Worm (Caenorhabditis elegans) whole organism, young adult: ENCODE measurements around the gene Y43F8B.3.

Experiments used
- B0336.3 ChIP-seq: fragments of 200-800 bp; sonication (Bioruptor generic); IDR thresholded peaks from 2 replicates; pipeline ENCODE4 v1.3.6; 2022; ENCODE audit warnings: missing genetic modification characterization, missing compliant biosample characterization
- C06A6.2 ChIP-seq: fragments of 200-800 bp; sonication (Bioruptor generic); conservative IDR thresholded peaks from 2 replicates; pipeline ENCODE4 v1.3.6; 2022; ENCODE audit warnings: missing genetic modification characterization, missing compliant biosample characterization
- F33H1.4 ChIP-seq: fragments of 200-800 bp; sonication (Bioruptor generic); IDR thresholded peaks from 2 replicates; pipeline ENCODE4 v1.3.6; 2022; ENCODE audit warnings: missing genetic modification reagents, missing genetic modification characterization, missing compliant biosample characterization
- F37B4.10 ChIP-seq: fragments of 200-800 bp; sonication (Bioruptor generic); IDR thresholded peaks from 2 replicates; pipeline ENCODE4 v1.3.6; 2022; ENCODE audit warnings: missing genetic modification characterization, missing compliant biosample characterization
- F57A8.1 ChIP-seq: fragments of 200-800 bp; sonication (Bioruptor generic); optimal IDR thresholded peaks from 2 replicates; lab custom pipeline; 2018; ENCODE audit warnings: mild to moderate bottlenecking, missing genetic modification characterization, moderate library complexity, missing compliant biosample characterization
- K11D2.4 ChIP-seq: fragments of 200-800 bp; sonication (Bioruptor generic); IDR thresholded peaks from 2 replicates; pipeline ENCODE4 v1.3.6; 2022; ENCODE audit warnings: missing genetic modification reagents, missing genetic modification characterization, missing compliant biosample characterization
- T26A5.8 ChIP-seq: sonication (generic microtip); optimal IDR thresholded peaks from 2 replicates; lab custom pipeline; 2016; ENCODE audit warnings: missing genetic modification characterization, missing compliant biosample characterization
- Y79H2A.3 ChIP-seq: fragments of 200-800 bp; sonication (Bioruptor generic); conservative IDR thresholded peaks from 2 replicates; pipeline ENCODE4 v1.3.6; 2022; ENCODE audit warnings: missing genetic modification reagents, missing genetic modification characterization, missing compliant biosample characterization
- athp-1 ChIP-seq: sonication (generic microtip); optimal IDR thresholded peaks from 2 replicates; lab custom pipeline; 2017; ENCODE audit warnings: mild to moderate bottlenecking, missing genetic modification characterization, missing compliant biosample characterization
- attf-5 ChIP-seq: fragments of 200-800 bp; sonication (Bioruptor generic); optimal IDR thresholded peaks from 2 replicates; lab custom pipeline; 2018; ENCODE audit warnings: mild to moderate bottlenecking, missing genetic modification characterization, missing compliant biosample characterization
- attf-6 ChIP-seq: fragments of 200-800 bp; sonication (Bioruptor generic); IDR thresholded peaks from 2 replicates; pipeline ENCODE4 v1.3.6; 2022; ENCODE audit warnings: missing genetic modification reagents, missing genetic modification characterization, missing compliant biosample characterization
- cebp-1 ChIP-seq, 2 experiments: fragments of 200-800 bp in 1 of 2; sonication (Bioruptor generic) in 1 of 2; sonication (generic microtip) in 1 of 2; IDR thresholded peaks in 1 of 2; optimal IDR thresholded peaks in 1 of 2; 2 replicates each; pipeline versions ENCODE4 v1.3.6 to Lab custom; 2017 to 2022; ENCODE audit warnings: missing compliant biosample characterization in 2 of 2, missing genetic modification characterization in 2 of 2, mild to moderate bottlenecking in 1 of 2, missing genetic modification reagents in 1 of 2, moderate library complexity in 1 of 2
- ceh-100 ChIP-seq: fragments of 200-800 bp; sonication (Bioruptor generic); IDR thresholded peaks from 2 replicates; pipeline ENCODE4 v1.3.6; 2022; ENCODE audit warnings: missing genetic modification reagents, missing genetic modification characterization, missing compliant biosample characterization
- ceh-58 ChIP-seq: fragments of 200-800 bp; sonication (Bioruptor generic); IDR thresholded peaks from 2 replicates; pipeline ENCODE4 v1.3.6; 2022; ENCODE audit warnings: missing genetic modification characterization, missing compliant biosample characterization
- dox-1 ChIP-seq: fragments of 200-800 bp; sonication (Bioruptor generic); IDR thresholded peaks from 2 replicates; pipeline ENCODE4 v1.3.6; 2022; ENCODE audit warnings: missing genetic modification reagents, missing genetic modification characterization, missing compliant biosample characterization
- egrh-3 ChIP-seq: fragments of 200-800 bp; sonication (Bioruptor generic); IDR thresholded peaks from 2 replicates; pipeline ENCODE4 v1.3.6; 2022; ENCODE audit warnings: missing genetic modification reagents, missing genetic modification characterization, missing compliant biosample characterization
- ets-4 ChIP-seq: fragments of 200-800 bp; sonication (Bioruptor generic); optimal IDR thresholded peaks from 2 replicates; lab custom pipeline; 2018; ENCODE audit warnings: mild to moderate bottlenecking, missing genetic modification characterization, missing compliant biosample characterization
- him-1 ChIP-seq: sonication (generic microtip); optimal IDR thresholded peaks from 2 replicates; lab custom pipeline; 2016; ENCODE audit warnings: missing genotype, missing genetic modification reagents, missing genetic modification characterization, missing compliant biosample characterization
- hsf-1 ChIP-seq: fragments of 200-800 bp; sonication (Bioruptor generic); IDR thresholded peaks from 2 replicates; pipeline ENCODE4 v1.3.6; 2022; ENCODE audit warnings: missing genetic modification reagents, missing genetic modification characterization, missing compliant biosample characterization
- lag-1 ChIP-seq: fragments of 200-800 bp; sonication (Bioruptor generic); IDR thresholded peaks from 2 replicates; pipeline ENCODE4 v1.3.6; 2022; ENCODE audit warnings: missing genetic modification reagents, missing genetic modification characterization, missing compliant biosample characterization
- let-526 ChIP-seq: fragments of 200-800 bp; sonication (Bioruptor generic); IDR thresholded peaks from 2 replicates; pipeline ENCODE4 v1.3.6; 2022; ENCODE audit warnings: missing genetic modification reagents, missing genetic modification characterization, missing compliant biosample characterization
- let-607 ChIP-seq, 2 experiments: fragments of 200-800 bp in 1 of 2; sonication (Bioruptor generic) in 1 of 2; sonication (generic microtip) in 1 of 2; optimal IDR thresholded peaks; 2 replicates each; lab custom pipeline; 2016 to 2018; ENCODE audit warnings: mild to moderate bottlenecking in 2 of 2, missing compliant biosample characterization in 2 of 2, missing genetic modification characterization in 2 of 2, moderate library complexity in 2 of 2, missing genotype in 1 of 2
- lin-26 ChIP-seq: fragments of 200-800 bp; sonication (Bioruptor generic); IDR thresholded peaks from 2 replicates; pipeline ENCODE4 v1.3.6; 2022; ENCODE audit warnings: missing genetic modification reagents, missing genetic modification characterization, missing compliant biosample characterization
- lin-40 ChIP-seq: sonication (generic microtip); optimal IDR thresholded peaks from 2 replicates; lab custom pipeline; 2016; ENCODE audit warnings: missing genetic modification characterization, mild to moderate bottlenecking, missing compliant biosample characterization, missing genotype, missing genetic modification reagents
- lin-54 ChIP-seq: fragments of 200-800 bp; sonication (Bioruptor generic); optimal IDR thresholded peaks from 2 replicates; lab custom pipeline; 2018; ENCODE audit warnings: mild to moderate bottlenecking, missing genetic modification characterization, missing compliant biosample characterization
- lir-1 ChIP-seq: fragments of 200-800 bp; sonication (Bioruptor generic); conservative IDR thresholded peaks from 2 replicates; pipeline ENCODE4 v1.3.6; 2022; ENCODE audit warnings: missing genetic modification reagents, missing genetic modification characterization, missing compliant biosample characterization
- lsl-1 ChIP-seq: fragments of 200-800 bp; sonication (Bioruptor generic); optimal IDR thresholded peaks from 2 replicates; lab custom pipeline; 2018; ENCODE audit warnings: mild to moderate bottlenecking, missing genetic modification characterization, moderate library complexity, missing compliant biosample characterization
- mcd-1 ChIP-seq: fragments of 200-800 bp; sonication (Bioruptor generic); IDR thresholded peaks from 2 replicates; pipeline ENCODE4 v1.3.6; 2022; ENCODE audit warnings: missing genetic modification reagents, missing genetic modification characterization, missing compliant biosample characterization
- mxl-1 ChIP-seq: sonication (generic microtip); optimal IDR thresholded peaks from 2 replicates; lab custom pipeline; 2016; ENCODE audit warnings: missing genetic modification characterization, missing compliant biosample characterization
- nfyb-1 ChIP-seq: fragments of 200-800 bp; sonication (Bioruptor generic); IDR thresholded peaks from 2 replicates; pipeline ENCODE4 v1.3.6; 2022; ENCODE audit warnings: missing genetic modification reagents, missing genetic modification characterization, missing compliant biosample characterization
- nhr-27 ChIP-seq: fragments of 200-800 bp; sonication (Bioruptor generic); optimal IDR thresholded peaks from 2 replicates; lab custom pipeline; 2018; ENCODE audit warnings: mild to moderate bottlenecking, missing genetic modification characterization, moderate library complexity, missing compliant biosample characterization
- nhr-80 ChIP-seq: sonication (generic microtip); optimal IDR thresholded peaks from 2 replicates; lab custom pipeline; 2016; ENCODE audit warnings: missing genetic modification characterization, missing compliant biosample characterization
- nhr-90 ChIP-seq: sonication (generic microtip); optimal IDR thresholded peaks from 2 replicates; lab custom pipeline; 2016; ENCODE audit warnings: missing genotype, mild to moderate bottlenecking, missing genetic modification characterization, missing compliant biosample characterization
- pha-4 ChIP-seq: fragments of 150-350 bp; sonication (generic microtip); optimal IDR thresholded peaks from 2 replicates; lab custom pipeline; 2014; ENCODE audit warnings: missing biosample characterization, missing genetic modification reagents, missing genetic modification characterization
- repo-1 ChIP-seq: sonication (generic microtip); optimal IDR thresholded peaks from 2 replicates; lab custom pipeline; 2017; ENCODE audit warnings: mild to moderate bottlenecking, missing genetic modification characterization, missing compliant biosample characterization
- rpc-1 ChIP-seq, 2 experiments: fragments of 150-350 bp in 1 of 2; sonication (generic microtip) in 1 of 2; optimal IDR thresholded peaks; 2 replicates each; lab custom pipeline; 2014 to 2018; ENCODE audit warnings: missing biosample characterization in 1 of 2, missing genetic modification characterization in 1 of 2, missing genetic modification reagents in 1 of 2, missing genotype in 1 of 2
- somi-1 ChIP-seq: fragments of 200-800 bp; sonication (Bioruptor generic); optimal IDR thresholded peaks from 2 replicates; lab custom pipeline; 2018; ENCODE audit warnings: mild to moderate bottlenecking, missing genetic modification characterization, missing compliant biosample characterization
- tbp1 ChIP-seq: fragments of 200-800 bp; sonication (Bioruptor generic); optimal IDR thresholded peaks from 2 replicates; lab custom pipeline; 2018; ENCODE audit warnings: mild to moderate bottlenecking, missing genetic modification characterization, missing compliant biosample characterization
- tlf-1 ChIP-seq: fragments of 200-800 bp; sonication (Bioruptor generic); optimal IDR thresholded peaks from 2 replicates; lab custom pipeline; 2018; ENCODE audit warnings: mild to moderate bottlenecking, missing genetic modification characterization, missing compliant biosample characterization
- ztf-18 ChIP-seq: sonication (generic microtip); optimal IDR thresholded peaks from 2 replicates; lab custom pipeline; 2016; ENCODE audit warnings: missing genotype, mild to moderate bottlenecking, missing genetic modification characterization, missing compliant biosample characterization
- ztf-25 ChIP-seq: fragments of 200-800 bp; sonication (Bioruptor generic); IDR thresholded peaks from 2 replicates; pipeline ENCODE4 v1.3.6; 2022; ENCODE audit warnings: missing genetic modification reagents, missing genetic modification characterization, missing compliant biosample characterization
- ztf-28 ChIP-seq: fragments of 200-800 bp; sonication (Bioruptor generic); IDR thresholded peaks from 2 replicates; pipeline ENCODE4 v1.3.6; 2022; ENCODE audit warnings: missing genetic modification reagents, missing genetic modification characterization, missing compliant biosample characterization
- ztf-3 ChIP-seq: fragments of 200-800 bp; sonication (Bioruptor generic); optimal IDR thresholded peaks from 2 replicates; lab custom pipeline; 2018; ENCODE audit warnings: mild to moderate bottlenecking, missing genetic modification characterization, missing compliant biosample characterization
- ztf-6 ChIP-seq: fragments of 200-800 bp; sonication (Bioruptor generic); IDR thresholded peaks from 2 replicates; pipeline ENCODE4 v1.3.6; 2022; ENCODE audit warnings: missing genetic modification reagents, missing genetic modification characterization, missing compliant biosample characterization

Y43F8B.3 gene

DNA sequence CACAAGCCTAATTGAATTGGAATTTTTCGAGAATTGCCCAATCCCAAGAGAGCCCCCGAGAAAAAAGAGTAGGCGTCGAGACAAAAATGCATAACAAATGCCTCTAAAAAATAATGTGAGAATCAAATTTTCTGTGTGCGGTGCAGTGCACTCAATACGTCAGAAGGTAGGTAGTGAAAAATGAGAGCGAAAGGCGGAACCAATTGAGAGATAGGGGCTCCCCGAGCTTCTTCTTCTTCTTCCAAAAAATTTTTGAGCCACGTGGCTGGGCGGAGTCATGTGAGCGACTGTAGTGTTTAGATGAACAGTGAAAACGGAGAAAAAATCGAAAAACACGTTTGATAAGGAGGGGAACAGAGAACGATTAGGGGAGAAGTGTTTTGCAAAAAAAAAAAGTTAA is 21.7 kb downstream of the Y43F8B.3 start:
- no peak for TF ChIP-seq C06A6.2 (GFP tag; lab: Robert Waterston, UW)
- TF ChIP-seq let-526 (GFP tag; lab: Robert Waterston, UW): no peak
- no peak for TF ChIP-seq rpc-1 (optimal IDR thresholded peaks at IDR 0.05; lab: Kevin White, UChicago)
- TF ChIP-seq rpc-1 (tag; optimal IDR thresholded peaks at IDR 0.05; lab: Kevin White, UChicago): no peak
- no peak for TF ChIP-seq ztf-3 (GFP tag; lab: Kevin White, UChicago)
- 0 out of 2 replicates have a peak, but pooled peaks have one; percentile 27 for TF ChIP-seq B0336.3
- no peak for TF ChIP-seq lsl-1
- no peak for TF ChIP-seq ztf-18 (tag; lab: Kevin White, UChicago)
- TF ChIP-seq him-1 (tag; lab: Kevin White, UChicago): no peak
- TF ChIP-seq ztf-6 (GFP tag; lab: Robert Waterston, UW): no peak
- TF ChIP-seq athp-1 (tag; lab: Kevin White, UChicago): no peak
- no peak for TF ChIP-seq tbp1 (GFP tag; lab: Kevin White, UChicago)
- TF ChIP-seq lin-26 (GFP tag; lab: Robert Waterston, UW): no peak
- no peak for TF ChIP-seq ztf-25 (GFP tag; lab: Robert Waterston, UW)
- TF ChIP-seq F37B4.10: no peak
- no peak for TF ChIP-seq tlf-1 (GFP tag; lab: Kevin White, UChicago)
- peak; percentile 31 to 45 for TF ChIP-seq let-607 (tag; optimal IDR thresholded peaks at IDR 0.05; lab: Kevin White, UChicago)
- TF ChIP-seq nhr-90: no peak
- no peak for TF ChIP-seq cebp-1 (GFP tag; IDR thresholded peaks at IDR 0.05; lab: Robert Waterston, UW)
- TF ChIP-seq cebp-1 (tag; optimal IDR thresholded peaks at IDR 0.05; lab: Kevin White, UChicago): peak; percentile 31
- TF ChIP-seq lag-1 (GFP tag; lab: Robert Waterston, UW): no peak
- TF ChIP-seq F33H1.4 (GFP tag; lab: Robert Waterston, UW): no peak
- TF ChIP-seq somi-1: peak; percentile 59
- peak; percentile 32 for TF ChIP-seq nhr-80 (tag; lab: Kevin White, UChicago)

DNA sequence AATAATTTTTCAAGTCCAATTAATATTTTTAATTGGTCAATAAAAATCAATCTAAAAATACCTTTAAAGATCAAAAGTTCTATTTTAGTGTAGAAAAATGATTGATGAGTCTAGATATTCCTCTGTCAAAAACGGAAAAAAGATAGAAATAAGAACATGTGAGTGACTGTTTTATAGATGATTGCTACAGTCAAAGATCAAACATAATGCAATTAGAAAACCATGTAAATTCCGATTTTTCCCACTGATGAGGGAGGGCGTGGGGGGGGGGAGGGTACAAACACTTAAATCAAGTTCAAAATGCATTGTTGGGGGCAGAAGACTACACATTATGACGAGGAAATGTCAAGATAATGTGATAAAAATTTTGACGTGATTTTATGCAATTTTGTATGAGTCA is 23.3 kb downstream of the Y43F8B.3 start:
- TF ChIP-seq hsf-1 (GFP tag; lab: Robert Waterston, UW): no peak

- TF ChIP-seq dox-1 (peak; percentile 76), ztf-3 (GFP tag; lab: Kevin White, UChicago) (no peak), ceh-100 (no peak), Y79H2A.3 (no peak), tlf-1 (GFP tag; lab: Kevin White, UChicago) (peak; percentile 36), ceh-58 (no peak), let-607 (tag; optimal IDR thresholded peaks at IDR 0.05; lab: Kevin White, UChicago) (peak; percentile 74 to 81), egrh-3 (GFP tag; lab: Robert Waterston, UW) (0 out of 2 replicates have a peak, but pooled peaks have one; percentile 7), ets-4 (GFP tag; lab: Kevin White, UChicago) (peak; percentile 80), nfyb-1 (GFP tag; lab: Robert Waterston, UW) (peak; percentile 48; the same call in 1 of the 2 replicates), pha-4 (tag; lab: Kevin White, UChicago) (no peak), ztf-28 (GFP tag; lab: Robert Waterston, UW) (no peak), mxl-1 (tag; lab: Kevin White, UChicago) (no peak), C06A6.2 (GFP tag; lab: Robert Waterston, UW) (0 out of 2 replicates have a peak, but pooled peaks have one; percentile 22), repo-1 (peak; percentile 8), lir-1 (GFP tag; lab: Robert Waterston, UW) (no peak; the same call in 1 of the 2 replicates), attf-5 (GFP tag; lab: Kevin White, UChicago) (peak; percentile 53), athp-1 (tag; lab: Kevin White, UChicago) (no peak), attf-6 (GFP tag; lab: Robert Waterston, UW) (no peak), mcd-1 (peak; percentile 30; the same call in 1 of the 2 replicates), lin-40 (tag; lab: Kevin White, UChicago) (peak; percentile 70), T26A5.8 (no peak), let-526 (GFP tag; lab: Robert Waterston, UW) (peak; percentile 42; the same call in 1 of the 2 replicates), K11D2.4 (GFP tag; lab: Robert Waterston, UW) (peak; percentile 45; the same call in 1 of the 2 replicates), nhr-27 (tag; lab: Kevin White, UChicago) (no peak), F57A8.1 (GFP tag; lab: Kevin White, UChicago) (no peak), cebp-1 (GFP tag; IDR thresholded peaks at IDR 0.05; lab: Robert Waterston, UW) (peak; percentile 73), cebp-1 (tag; optimal IDR thresholded peaks at IDR 0.05; lab: Kevin White, UChicago) (peak; percentile 78), lin-54 (GFP tag; lab: Kevin White, UChicago) (peak; percentile 27)
Observed at ce11 chrV:19527565-19527964, 24.7 kb downstream of the Y43F8B.3 start.
